Fruit fly (Drosophila melanogaster) whole organism, adult: ENCODE results near the gene CG43796.

Experiments
- CG11617 ChIP-seq: fragments of 200-800 bp; sonication (Bioruptor generic); optimal IDR thresholded peaks from 2 replicates; lab custom pipeline; 2017; ENCODE audit warnings: mild to moderate bottlenecking, missing biosample characterization, missing genetic modification reagents, missing genetic modification characterization
- CG1620 ChIP-seq: fragments of 200-800 bp; sonication (Bioruptor generic); optimal IDR thresholded peaks from 2 replicates; lab custom pipeline; 2016; ENCODE audit warnings: missing biosample characterization, missing genetic modification characterization
- CG33017 ChIP-seq: fragments of 200-800 bp; sonication (Bioruptor generic); optimal IDR thresholded peaks from 2 replicates; lab custom pipeline; 2018; ENCODE audit warnings: missing biosample characterization, mild to moderate bottlenecking, missing genetic modification characterization, moderate library complexity
- Crg-1 ChIP-seq: fragments of 200-800 bp; sonication (Bioruptor generic); optimal IDR thresholded peaks from 2 replicates; lab custom pipeline; 2016; ENCODE audit warnings: missing biosample characterization, missing genetic modification characterization
- Hr96 ChIP-seq: fragments of 200-800 bp; sonication (Bioruptor generic); optimal IDR thresholded peaks from 2 replicates; lab custom pipeline; 2016; ENCODE audit warnings: missing biosample characterization, missing genetic modification characterization
- bab1 ChIP-seq: fragments of 200-800 bp; sonication (Bioruptor generic); optimal IDR thresholded peaks from 3 replicates; lab custom pipeline; 2019; ENCODE audit warnings: missing biosample characterization, mild to moderate bottlenecking, missing genetic modification characterization, moderate library complexity
- cic ChIP-seq: fragments of 200-800 bp; sonication (Bioruptor generic); optimal IDR thresholded peaks from 2 replicates; lab custom pipeline; 2017; ENCODE audit warnings: missing biosample characterization, mild to moderate bottlenecking, missing genetic modification characterization, moderate library complexity
- kay ChIP-seq: fragments of 200-800 bp; sonication (Bioruptor generic); peaks from one replicate; lab custom pipeline; 2016; ENCODE audit warnings: missing biosample characterization, missing genetic modification characterization, borderline replicate concordance
- pad ChIP-seq: fragments of 200-800 bp; sonication (Bioruptor generic); optimal IDR thresholded peaks from 3 replicates; lab custom pipeline; 2017; ENCODE audit warnings: missing biosample characterization, missing genetic modification characterization, mild to moderate bottlenecking, moderate library complexity, missing genetic modification reagents

- TF ChIP-seq Hr96 (GFP tag; lab: Kevin White, UChicago), result no peak
- no peak for TF ChIP-seq CG1620 (GFP tag; lab: Kevin White, UChicago)
- no peak for TF ChIP-seq pad
- TF ChIP-seq Crg-1, result no peak
- no peak for TF ChIP-seq kay
- TF ChIP-seq CG11617 (GFP tag; lab: Kevin White, UChicago), result no peak
- no peak for TF ChIP-seq bab1 (GFP tag; lab: Kevin White, UChicago)
- no peak for TF ChIP-seq CG33017 (tag; lab: Kevin White, UChicago)
- TF ChIP-seq cic (GFP tag; lab: Kevin White, UChicago), result no peak
Measured at dm6 chr2L:8466643-8467042, 15.5 kb upstream of the CG43796 start, which contains the start of gene dachs.
